Fruit fly (Drosophila melanogaster) whole organism, adult: Measurements from ENCODE around the gene CG6051.

ENCODE experiments used
- CG12768 ChIP-seq: fragments of 200-800 bp; sonication (Bioruptor generic); optimal IDR thresholded peaks from 2 replicates; lab custom pipeline; 2017; ENCODE audit warnings: missing biosample characterization, missing genetic modification characterization, mild to moderate bottlenecking, moderate library complexity, missing genetic modification reagents
- CG5204 ChIP-seq: fragments of 200-800 bp; sonication (Bioruptor generic); optimal IDR thresholded peaks from 2 replicates; lab custom pipeline; 2016; ENCODE audit warnings: missing biosample characterization, missing genetic modification characterization
- CG7045 ChIP-seq: fragments of 200-800 bp; sonication (Bioruptor generic); optimal IDR thresholded peaks from 2 replicates; lab custom pipeline; 2017; ENCODE audit warnings: missing biosample characterization, mild to moderate bottlenecking, missing genetic modification characterization
- Clk ChIP-seq: fragments of 200-800 bp; sonication (Bioruptor generic); optimal IDR thresholded peaks from 2 replicates; lab custom pipeline; 2017; ENCODE audit warnings: missing biosample characterization, missing genetic modification characterization
- Hr96 ChIP-seq: fragments of 200-800 bp; sonication (Bioruptor generic); optimal IDR thresholded peaks from 2 replicates; lab custom pipeline; 2016; ENCODE audit warnings: missing biosample characterization, missing genetic modification characterization
- Mnt ChIP-seq: fragments of 200-800 bp; sonication (Bioruptor generic); optimal IDR thresholded peaks from 2 replicates; lab custom pipeline; 2016; ENCODE audit warnings: missing biosample characterization, mild to moderate bottlenecking, missing genetic modification characterization
- kay ChIP-seq: fragments of 200-800 bp; sonication (Bioruptor generic); peaks from one replicate; lab custom pipeline; 2016; ENCODE audit warnings: missing biosample characterization, missing genetic modification characterization, borderline replicate concordance
- pad ChIP-seq: fragments of 200-800 bp; sonication (Bioruptor generic); optimal IDR thresholded peaks from 3 replicates; lab custom pipeline; 2017; ENCODE audit warnings: missing biosample characterization, missing genetic modification characterization, mild to moderate bottlenecking, moderate library complexity, missing genetic modification reagents

dm6 chr3R:27131408-27131807, 19.5 kb downstream of the CG6051 start:
- TF ChIP-seq Hr96 (GFP tag; lab: Kevin White, UChicago) (no peak), Clk (no peak), CG7045 (peak; percentile 29), CG5204 (GFP tag; lab: Kevin White, UChicago) (no peak), CG12768 (GFP tag; lab: Kevin White, UChicago) (peak; percentile 39), pad (GFP tag; lab: Kevin White, UChicago) (no peak), Mnt (no peak), kay (GFP tag; lab: Kevin White, UChicago) (peak; percentile 56)
